Fruit fly (Drosophila melanogaster) whole organism, embryonic: ENCODE data around the gene NC2beta.

Experiments used
- CG13296 ChIP-seq: fragments of 200-800 bp; sonication (Bioruptor generic); optimal IDR thresholded peaks from 3 replicates; lab custom pipeline; 2018; ENCODE audit warnings: missing biosample characterization, mild to moderate bottlenecking, missing genetic modification characterization
- CG16813 ChIP-seq: fragments of 200-800 bp; sonication (Bioruptor generic); IDR thresholded peaks from 3 replicates; pipeline ENCODE4 v1.3.6; 2022; ENCODE audit warnings: missing biosample characterization, missing genetic modification characterization; ENCODE audit not compliant: partially characterized antibody
- CG4854 ChIP-seq: fragments of 200-800 bp; sonication (Bioruptor generic); optimal IDR thresholded peaks from 2 replicates; lab custom pipeline; 2016; ENCODE audit warnings: missing biosample characterization, missing genetic modification characterization, inconsistent platforms
- Nf-YC ChIP-seq: fragments of 200-800 bp; optimal IDR thresholded peaks from 3 replicates; lab custom pipeline; 2019; ENCODE audit warnings: missing biosample characterization, mild to moderate bottlenecking, missing genetic modification characterization, moderate library complexity
- Optix ChIP-seq: fragments of 200-800 bp; sonication (Bioruptor generic); IDR thresholded peaks from 3 replicates; pipeline ENCODE4 v1.3.6; 2022; ENCODE audit warnings: missing biosample characterization, missing genetic modification characterization
- slbo ChIP-seq: fragments of 200-800 bp; sonication (Bioruptor generic); IDR thresholded peaks from 2 replicates; pipeline ENCODE4 v1.3.6; 2022; ENCODE audit warnings: missing biosample characterization, missing genetic modification characterization

dm6 chr2L:15016031-15016430, 8.4 kb downstream of the NC2beta start, which contains the start of gene GABA-B-R1:
- TF ChIP-seq Optix (GFP tag; lab: Robert Waterston, UW): no peak
- no peak for TF ChIP-seq CG16813 (GFP tag; lab: Robert Waterston, UW)
- no peak for TF ChIP-seq Nf-YC (tag; lab: Kevin White, UChicago)
- TF ChIP-seq CG4854 (GFP tag; lab: Kevin White, UChicago): no peak
- no peak for TF ChIP-seq slbo
- no peak for TF ChIP-seq CG13296 (GFP tag; lab: Kevin White, UChicago)
